Worm (Caenorhabditis elegans): ENCODE data around the gene srh-61.

Gene srh-61

ce11 chrII:12465557-12465956, 50.7 kb downstream of the srh-61 start, which contains the start of gene sre-37:
sre-37 (plus strand) TSS chrII:12465857.
- TF ChIP-seq ztf-4 (tag; optimal IDR thresholded peaks at IDR 0.05) (no peak), ztf-11 (tag; optimal IDR thresholded peaks at IDR 0.05) (no peak), lin-39 (tag; optimal IDR thresholded peaks at IDR 0.05) (no peak)
